Fruit fly (Drosophila melanogaster) whole organism, prepupa: ENCODE data around the gene Cep135.

Experiments
- CG10669 ChIP-seq: fragments of 200-800 bp; sonication (Bioruptor generic); optimal IDR thresholded peaks from 3 replicates; lab custom pipeline; 2018; ENCODE audit warnings: missing biosample characterization, mild to moderate bottlenecking, missing genetic modification characterization, moderate library complexity
- CG11294 ChIP-seq: fragments of 200-800 bp; sonication (Bioruptor generic); IDR thresholded peaks from 2 replicates; pipeline ENCODE4 v1.3.6; 2022; ENCODE audit warnings: missing biosample characterization, missing genetic modification characterization
- CG11762 ChIP-seq: fragments of 200-800 bp; sonication (Bioruptor generic); optimal IDR thresholded peaks from 3 replicates; lab custom pipeline; 2016; ENCODE audit warnings: missing biosample characterization, missing genetic modification characterization; ENCODE audit not compliant: insufficient read depth
- CG11902 ChIP-seq: fragments of 200-800 bp; sonication (Bioruptor generic); optimal IDR thresholded peaks from 3 replicates; lab custom pipeline; 2016; ENCODE audit warnings: missing biosample characterization, missing genetic modification characterization
- CG15336 ChIP-seq: fragments of 200-800 bp; sonication (Bioruptor generic); IDR thresholded peaks from 2 replicates; pipeline ENCODE4 v1.3.6; 2022; ENCODE audit warnings: missing biosample characterization, missing genetic modification characterization
- CG16779 ChIP-seq: fragments of 200-800 bp; sonication (Bioruptor generic); optimal IDR thresholded peaks from 3 replicates; lab custom pipeline; 2017; ENCODE audit warnings: missing biosample characterization, mild to moderate bottlenecking, missing genetic modification characterization
- CG31627 ChIP-seq: fragments of 200-800 bp; sonication (Bioruptor generic); optimal IDR thresholded peaks from 3 replicates; lab custom pipeline; 2016; ENCODE audit warnings: missing biosample characterization, missing genetic modification characterization
- CG34406 ChIP-seq: fragments of 200-800 bp; sonication (Bioruptor generic); optimal IDR thresholded peaks from 3 replicates; lab custom pipeline; 2016; ENCODE audit warnings: missing biosample characterization, missing genetic modification characterization
- CG3919 ChIP-seq: fragments of 200-800 bp; sonication (Bioruptor generic); optimal IDR thresholded peaks from 3 replicates; lab custom pipeline; 2016; ENCODE audit warnings: missing biosample characterization, missing genetic modification characterization
- CG4318 ChIP-seq: fragments of 200-800 bp; sonication (Bioruptor generic); optimal IDR thresholded peaks from 3 replicates; lab custom pipeline; 2017; ENCODE audit warnings: missing biosample characterization, mild to moderate bottlenecking, missing genetic modification characterization
- CG6163 ChIP-seq: fragments of 200-800 bp; sonication (Bioruptor generic); IDR thresholded peaks from 3 replicates; pipeline ENCODE4 v1.3.6; 2022; ENCODE audit warnings: missing biosample characterization, missing genetic modification characterization
- CG6276 ChIP-seq: fragments of 200-800 bp; sonication (Bioruptor generic); optimal IDR thresholded peaks from 2 replicates; lab custom pipeline; 2017; ENCODE audit warnings: missing biosample characterization, mild to moderate bottlenecking, missing genetic modification characterization
- CG6808 ChIP-seq: fragments of 200-800 bp; sonication (Bioruptor generic); optimal IDR thresholded peaks from 3 replicates; lab custom pipeline; 2017; ENCODE audit warnings: missing biosample characterization, missing genetic modification characterization, mild to moderate bottlenecking, moderate library complexity, missing genetic modification reagents
- CG7368 ChIP-seq: fragments of 200-800 bp; sonication (Bioruptor generic); optimal IDR thresholded peaks from 3 replicates; lab custom pipeline; 2016; ENCODE audit warnings: missing biosample characterization, missing genetic modification characterization
- CG8319 ChIP-seq: fragments of 200-800 bp; sonication (Bioruptor generic); optimal IDR thresholded peaks from 3 replicates; lab custom pipeline; 2016; ENCODE audit warnings: missing biosample characterization, missing genetic modification characterization
- CG8632 ChIP-seq: fragments of 200-800 bp; sonication (Bioruptor generic); optimal IDR thresholded peaks from 3 replicates; lab custom pipeline; 2016; ENCODE audit warnings: missing biosample characterization, missing genetic modification characterization
- Eip75B ChIP-seq: fragments of 200-800 bp; sonication (Bioruptor generic); optimal IDR thresholded peaks from 3 replicates; lab custom pipeline; 2016; ENCODE audit warnings: missing biosample characterization, missing genetic modification characterization
- Eip78C ChIP-seq: fragments of 200-800 bp; sonication (Bioruptor generic); peaks from one replicate; lab custom pipeline; 2016; ENCODE audit warnings: missing biosample characterization, missing genetic modification characterization
- Ets96B ChIP-seq: fragments of 200-800 bp; optimal IDR thresholded peaks from 2 replicates; lab custom pipeline; 2019; ENCODE audit warnings: missing biosample characterization, mild to moderate bottlenecking, missing genetic modification characterization, moderate library complexity
- Gug ChIP-seq: fragments of 200-800 bp; sonication (Bioruptor generic); IDR thresholded peaks from 2 replicates; pipeline ENCODE4 v1.3.6; 2022; ENCODE audit warnings: missing biosample characterization, missing genetic modification characterization
- Hr38 ChIP-seq: sonication (Bioruptor generic); optimal IDR thresholded peaks from 2 replicates; lab custom pipeline; 2016; ENCODE audit warnings: missing biosample characterization, missing genetic modification characterization
- Hr39 ChIP-seq: fragments of 200-800 bp; sonication (Bioruptor generic); optimal IDR thresholded peaks from 2 replicates; lab custom pipeline; 2016; ENCODE audit warnings: missing biosample characterization, missing genetic modification characterization
- Hr4 ChIP-seq: fragments of 200-800 bp; sonication (Bioruptor generic); optimal IDR thresholded peaks from 3 replicates; lab custom pipeline; 2016; ENCODE audit warnings: missing biosample characterization, missing genetic modification characterization
- Met ChIP-seq: fragments of 200-800 bp; sonication (Bioruptor generic); optimal IDR thresholded peaks from 3 replicates; lab custom pipeline; 2016; ENCODE audit warnings: missing biosample characterization, missing genetic modification characterization
- Smox ChIP-seq: fragments of 200-800 bp; sonication (Bioruptor generic); optimal IDR thresholded peaks from 3 replicates; lab custom pipeline; 2016; ENCODE audit warnings: missing biosample characterization, missing genetic modification characterization
- Sox14 ChIP-seq: fragments of 200-800 bp; sonication (Bioruptor generic); optimal IDR thresholded peaks from 3 replicates; lab custom pipeline; 2016; ENCODE audit warnings: missing biosample characterization, missing genetic modification characterization
- Sox15 ChIP-seq: fragments of 200-800 bp; sonication (Bioruptor generic); optimal IDR thresholded peaks from 3 replicates; lab custom pipeline; 2016; ENCODE audit warnings: missing biosample characterization, missing genetic modification characterization
- achi ChIP-seq: fragments of 200-800 bp; sonication (Bioruptor generic); optimal IDR thresholded peaks from 3 replicates; lab custom pipeline; 2016; ENCODE audit warnings: missing biosample characterization, missing genetic modification characterization
- cyc ChIP-seq: fragments of 200-800 bp; sonication (Bioruptor generic); optimal IDR thresholded peaks from 3 replicates; lab custom pipeline; 2016; ENCODE audit warnings: missing biosample characterization, missing genetic modification characterization
- dac ChIP-seq: fragments of 200-800 bp; sonication (Bioruptor generic); optimal IDR thresholded peaks from 2 replicates; lab custom pipeline; 2017; ENCODE audit warnings: missing biosample characterization, mild to moderate bottlenecking, missing genetic modification characterization
- eg ChIP-seq: fragments of 200-800 bp; sonication (Bioruptor generic); IDR thresholded peaks from 3 replicates; pipeline ENCODE4 v1.3.6; 2022; ENCODE audit warnings: missing biosample characterization, missing genetic modification characterization
- esn ChIP-seq: fragments of 200-800 bp; sonication (Bioruptor generic); optimal IDR thresholded peaks from 2 replicates; lab custom pipeline; 2016; ENCODE audit warnings: missing biosample characterization, mild to moderate bottlenecking, missing genetic modification characterization, moderate library complexity
- fkh ChIP-seq: fragments of 200-800 bp; sonication (Bioruptor generic); optimal IDR thresholded peaks from 3 replicates; lab custom pipeline; 2017; ENCODE audit warnings: missing biosample characterization, mild to moderate bottlenecking, missing genetic modification characterization, moderate library complexity
- lz ChIP-seq: fragments of 200-800 bp; sonication (Bioruptor generic); optimal IDR thresholded peaks from 3 replicates; lab custom pipeline; 2016; ENCODE audit warnings: missing biosample characterization, missing genetic modification characterization
- net ChIP-seq: fragments of 200-800 bp; sonication (Bioruptor generic); optimal IDR thresholded peaks from 3 replicates; lab custom pipeline; 2016; ENCODE audit warnings: missing biosample characterization, missing genetic modification characterization
- pdm3 ChIP-seq: fragments of 200-800 bp; sonication (Bioruptor generic); optimal IDR thresholded peaks from 3 replicates; lab custom pipeline; 2016; ENCODE audit warnings: missing biosample characterization, missing genetic modification characterization
- salr ChIP-seq, 2 experiments: fragments of 200-800 bp; sonication (Bioruptor generic); optimal IDR thresholded peaks; 3 replicates each; lab custom pipeline; 2016 to 2018; ENCODE audit warnings: missing biosample characterization in 2 of 2, missing genetic modification characterization in 2 of 2, mild to moderate bottlenecking in 1 of 2
- spab ChIP-seq: fragments of 200-800 bp; sonication (Bioruptor generic); optimal IDR thresholded peaks from 2 replicates; lab custom pipeline; 2017; ENCODE audit warnings: missing biosample characterization, mild to moderate bottlenecking, missing genetic modification characterization, missing genetic modification reagents
- svp ChIP-seq: fragments of 200-800 bp; sonication (Bioruptor generic); peaks from one replicate; lab custom pipeline; 2016; ENCODE audit warnings: missing biosample characterization, missing genetic modification characterization
- vri ChIP-seq: fragments of 200-800 bp; sonication (Bioruptor generic); optimal IDR thresholded peaks from 3 replicates; lab custom pipeline; 2016; ENCODE audit warnings: missing biosample characterization, mild to moderate bottlenecking, missing genetic modification characterization

Cep135 gene

DNA sequence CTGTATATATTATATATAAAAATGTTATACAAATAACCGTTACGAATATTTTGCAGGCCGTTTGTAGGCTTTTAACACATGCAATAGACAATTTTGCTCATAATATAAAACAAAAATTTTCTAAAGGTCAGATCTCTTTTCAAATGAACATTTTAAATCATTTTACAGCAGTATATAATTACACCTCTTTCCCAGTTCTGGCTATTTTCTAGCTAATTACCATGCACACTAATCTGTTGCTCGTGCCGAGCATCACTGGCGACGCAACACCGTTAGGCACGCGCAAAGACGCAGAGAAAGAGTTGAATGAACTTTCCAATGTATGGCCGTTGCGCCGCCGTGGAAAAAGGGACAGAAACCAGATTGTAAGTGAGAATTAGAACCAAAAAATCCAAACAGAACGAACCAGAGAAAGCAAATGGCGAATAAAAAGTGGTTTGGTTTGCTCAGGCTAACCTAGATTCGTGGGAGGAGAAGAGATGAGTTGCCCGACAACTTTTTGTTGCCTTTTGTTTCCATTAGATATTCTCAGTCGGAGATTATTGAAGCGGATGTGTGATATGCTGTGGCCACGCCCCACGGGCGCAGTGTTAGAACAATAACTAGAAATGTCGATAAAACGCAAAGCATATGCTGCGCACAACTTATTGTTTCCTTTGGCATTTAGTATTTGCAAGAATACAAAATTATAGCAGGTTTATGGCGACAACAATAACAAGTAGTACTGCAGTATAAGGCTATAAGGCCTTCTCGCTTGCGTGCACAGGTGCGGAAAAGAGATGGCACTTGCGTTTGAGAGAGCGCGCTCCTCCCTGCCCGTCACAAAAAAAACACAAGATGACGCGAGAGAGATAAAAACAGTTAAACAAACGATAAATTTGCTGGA, 24.8 kb downstream of the Cep135 start (continued):
- TF ChIP-seq Ets96B (tag; lab: Kevin White, UChicago), result no peak
- peak; percentile 71 for TF ChIP-seq CG6163 (GFP tag; lab: Robert Waterston, UW)
- TF ChIP-seq Sox14 (GFP tag; lab: Kevin White, UChicago), result peak; percentile 45
- peak; percentile 9 for TF ChIP-seq Smox (GFP tag; lab: Kevin White, UChicago)
- peak; percentile 62 for TF ChIP-seq Eip78C (GFP tag; lab: Kevin White, UChicago)
- peak; percentile 9 for TF ChIP-seq CG10669 (GFP tag; lab: Kevin White, UChicago)
- no peak for TF ChIP-seq svp (GFP tag; lab: Kevin White, UChicago)
- TF ChIP-seq CG4318 (GFP tag; lab: Kevin White, UChicago), result no peak
- TF ChIP-seq cyc (GFP tag; lab: Kevin White, UChicago), result no peak
- TF ChIP-seq pdm3, result no peak
- TF ChIP-seq CG6808, result no peak
- TF ChIP-seq lz (GFP tag; lab: Kevin White, UChicago), result no peak
- TF ChIP-seq Hr4 (GFP tag; lab: Kevin White, UChicago), result no peak
- no peak for TF ChIP-seq CG6276
- no peak for TF ChIP-seq CG11294
- peak in 1 of 2 experiments; percentile 18 for TF ChIP-seq salr (GFP tag; optimal IDR thresholded peaks at IDR 0.05; lab: Kevin White, UChicago)
- TF ChIP-seq Sox15 (GFP tag; lab: Kevin White, UChicago), result no peak
- peak; percentile 54 for TF ChIP-seq net (GFP tag; lab: Kevin White, UChicago)
- no peak for TF ChIP-seq CG7368 (GFP tag; lab: Kevin White, UChicago)
- no peak for TF ChIP-seq CG16779 (tag; lab: Kevin White, UChicago)
- TF ChIP-seq Hr39 (GFP tag; lab: Kevin White, UChicago), result peak; percentile 11
- TF ChIP-seq CG11902 (GFP tag; lab: Kevin White, UChicago), result no peak
- TF ChIP-seq CG11762 (GFP tag; lab: Kevin White, UChicago), result no peak
- TF ChIP-seq achi (GFP tag; lab: Kevin White, UChicago), result no peak
- TF ChIP-seq CG3919, result peak; percentile 25
- TF ChIP-seq Gug (GFP tag; lab: Robert Waterston, UW), result no peak
- peak; percentile 59 for TF ChIP-seq fkh (GFP tag; lab: Kevin White, UChicago)
- TF ChIP-seq spab, result no peak
- no peak for TF ChIP-seq CG34406
- TF ChIP-seq Eip75B (GFP tag; lab: Kevin White, UChicago), result no peak
- peak; percentile 55 for TF ChIP-seq vri (GFP tag; lab: Kevin White, UChicago)
- peak; percentile 46 for TF ChIP-seq esn (GFP tag; lab: Kevin White, UChicago)
- TF ChIP-seq dac (GFP tag; lab: Kevin White, UChicago), result no peak
- TF ChIP-seq CG8319 (GFP tag; lab: Kevin White, UChicago), result no peak
- peak; percentile 62 for TF ChIP-seq Met
- TF ChIP-seq eg (GFP tag; lab: Robert Waterston, UW), result peak; percentile 50
- TF ChIP-seq CG8632 (GFP tag; lab: Kevin White, UChicago), result no peak
- TF ChIP-seq CG31627 (GFP tag; lab: Kevin White, UChicago), result no peak
- peak; percentile 49; the same call in 1 of the 2 replicates for TF ChIP-seq CG15336 (GFP tag; lab: Robert Waterston, UW)
- no peak for TF ChIP-seq Hr38 (GFP tag; lab: Kevin White, UChicago)
